Worm (Caenorhabditis elegans) whole organism, mixed stage, embryonic: ENCODE measurements around the gene Y71H2B.4.

Source experiments
- M03D4.4 ChIP-seq: sonication (generic microtip); optimal IDR thresholded peaks from 2 replicates; lab custom pipeline; 2017; ENCODE audit warnings: mild to moderate bottlenecking, missing genetic modification characterization, missing compliant biosample characterization
- bed-3 ChIP-seq: fragments of 200-800 bp; sonication (Bioruptor generic); optimal IDR thresholded peaks from 3 replicates; lab custom pipeline; 2018; ENCODE audit warnings: mild to moderate bottlenecking, missing genetic modification characterization, moderate library complexity, missing compliant biosample characterization
- blmp-1 ChIP-seq: fragments of 150-350 bp; optimal IDR thresholded peaks from 2 replicates; lab custom pipeline; 2014; ENCODE audit warnings: missing biosample characterization, missing genetic modification characterization
- ceh-39 ChIP-seq: fragments of 150-350 bp; optimal IDR thresholded peaks from 2 replicates; lab custom pipeline; 2014; ENCODE audit warnings: missing biosample characterization, missing genetic modification characterization
- ceh-43 ChIP-seq: fragments of 200-800 bp; sonication (Bioruptor generic); optimal IDR thresholded peaks from 2 replicates; lab custom pipeline; 2018; ENCODE audit warnings: mild to moderate bottlenecking, missing genetic modification characterization, moderate library complexity, missing compliant biosample characterization
- ceh-83 ChIP-seq: fragments of 200-800 bp; sonication (Bioruptor generic); optimal IDR thresholded peaks from 2 replicates; lab custom pipeline; 2018; ENCODE audit warnings: mild to moderate bottlenecking, missing genetic modification characterization, missing compliant biosample characterization
- ces-1 ChIP-seq: fragments of 150-350 bp; optimal IDR thresholded peaks from 2 replicates; lab custom pipeline; 2014; ENCODE audit warnings: missing biosample characterization, missing genetic modification reagents, missing genetic modification characterization
- cnd-1 ChIP-seq: fragments of 200-800 bp; sonication (Bioruptor generic); optimal IDR thresholded peaks from 2 replicates; lab custom pipeline; 2018; ENCODE audit warnings: mild to moderate bottlenecking, missing genetic modification characterization, missing compliant biosample characterization
- drap-1 ChIP-seq: fragments of 200-800 bp; sonication (Bioruptor generic); optimal IDR thresholded peaks from 3 replicates; lab custom pipeline; 2018; ENCODE audit warnings: mild to moderate bottlenecking, missing genetic modification characterization, missing compliant biosample characterization
- elt-1 ChIP-seq: sonication (generic microtip); optimal IDR thresholded peaks from 2 replicates; lab custom pipeline; 2017; ENCODE audit warnings: missing genetic modification characterization, mild to moderate bottlenecking, missing compliant biosample characterization, antibody characterized with exemption, moderate library complexity, borderline replicate concordance; ENCODE audit not compliant: insufficient read depth
- elt-3 ChIP-seq: fragments of 150-350 bp; optimal IDR thresholded peaks from 2 replicates; lab custom pipeline; 2014; ENCODE audit warnings: missing biosample characterization, missing genetic modification characterization
- flh-1 ChIP-seq: fragments of 200-800 bp; sonication (Bioruptor generic); optimal IDR thresholded peaks from 2 replicates; lab custom pipeline; 2018; ENCODE audit warnings: mild to moderate bottlenecking, missing genetic modification characterization, moderate library complexity, missing compliant biosample characterization
- ham-2 ChIP-seq: fragments of 200-800 bp; sonication (Bioruptor generic); optimal IDR thresholded peaks from 2 replicates; lab custom pipeline; 2018; ENCODE audit warnings: mild to moderate bottlenecking, missing genetic modification characterization, missing compliant biosample characterization
- hlh-1 ChIP-seq: fragments of 150-350 bp; optimal IDR thresholded peaks from 2 replicates; lab custom pipeline; 2014; ENCODE audit warnings: missing biosample characterization, missing genetic modification reagents, missing genetic modification characterization
- lin-13 ChIP-seq: fragments of 150-350 bp; optimal IDR thresholded peaks from 2 replicates; lab custom pipeline; 2014; ENCODE audit warnings: missing biosample characterization, missing genetic modification characterization
- lin-32 ChIP-seq: fragments of 200-800 bp; sonication (Bioruptor generic); optimal IDR thresholded peaks from 2 replicates; lab custom pipeline; 2018; ENCODE audit warnings: mild to moderate bottlenecking, missing genetic modification characterization, missing compliant biosample characterization
- lsy-2 ChIP-seq: fragments of 150-350 bp; optimal IDR thresholded peaks from 2 replicates; lab custom pipeline; 2014; ENCODE audit warnings: missing biosample characterization, missing genetic modification characterization
- mab-5 ChIP-seq: fragments of 150-350 bp; optimal IDR thresholded peaks from 2 replicates; lab custom pipeline; 2014; ENCODE audit warnings: missing biosample characterization, missing genetic modification characterization
- mep-1 ChIP-seq: fragments of 150-350 bp; optimal IDR thresholded peaks from 2 replicates; lab custom pipeline; 2017; ENCODE audit warnings: missing biosample characterization, missing genetic modification reagents, missing genetic modification characterization, inconsistent platforms
- mls-2 ChIP-seq: sonication (generic microtip); optimal IDR thresholded peaks from 2 replicates; lab custom pipeline; 2016; ENCODE audit warnings: mild to moderate bottlenecking, missing genetic modification characterization, moderate library complexity, missing compliant biosample characterization
- nhr-12 ChIP-seq: fragments of 150-350 bp; optimal IDR thresholded peaks from 2 replicates; lab custom pipeline; 2014; ENCODE audit warnings: missing biosample characterization, missing genetic modification characterization
- nhr-2 ChIP-seq: fragments of 150-350 bp; optimal IDR thresholded peaks from 2 replicates; lab custom pipeline; 2014; ENCODE audit warnings: missing biosample characterization, missing genetic modification characterization
- nhr-237 ChIP-seq: fragments of 150-350 bp; optimal IDR thresholded peaks from 2 replicates; lab custom pipeline; 2014; ENCODE audit warnings: missing biosample characterization, missing genetic modification characterization
- nhr-28 ChIP-seq: fragments of 150-350 bp; optimal IDR thresholded peaks from 2 replicates; lab custom pipeline; 2014; ENCODE audit warnings: missing biosample characterization, missing genetic modification characterization
- nhr-76 ChIP-seq: sonication (generic microtip); optimal IDR thresholded peaks from 2 replicates; lab custom pipeline; 2017; ENCODE audit warnings: missing biosample characterization, missing genetic modification characterization
- pha-4 ChIP-seq: fragments of 150-350 bp; optimal IDR thresholded peaks from 2 replicates; lab custom pipeline; 2018; ENCODE audit warnings: missing biosample characterization, missing genetic modification reagents, missing genetic modification characterization
- sem-2 ChIP-seq: fragments of 200-800 bp; sonication (Bioruptor generic); optimal IDR thresholded peaks from 2 replicates; lab custom pipeline; 2018; ENCODE audit warnings: mild to moderate bottlenecking, missing genetic modification characterization, missing compliant biosample characterization
- snpc-4 ChIP-seq: fragments of 150-350 bp; optimal IDR thresholded peaks from 2 replicates; lab custom pipeline; 2014; ENCODE audit warnings: missing biosample characterization, missing genetic modification characterization
- sptf-1 ChIP-seq: sonication (generic microtip); optimal IDR thresholded peaks from 2 replicates; lab custom pipeline; 2017; ENCODE audit warnings: mild to moderate bottlenecking, missing genetic modification characterization, moderate library complexity, missing compliant biosample characterization
- tbx-8 ChIP-seq: fragments of 200-800 bp; sonication (Bioruptor generic); optimal IDR thresholded peaks from 2 replicates; lab custom pipeline; 2018; ENCODE audit warnings: mild to moderate bottlenecking, missing genetic modification characterization, moderate library complexity, missing compliant biosample characterization
- unc-120 ChIP-seq: sonication (generic microtip); optimal IDR thresholded peaks from 2 replicates; lab custom pipeline; 2017; ENCODE audit warnings: missing genetic modification characterization, missing compliant biosample characterization; ENCODE audit not compliant: poor library complexity, severe bottlenecking
- unc-39 ChIP-seq: fragments of 150-350 bp; optimal IDR thresholded peaks from 2 replicates; lab custom pipeline; 2014; ENCODE audit warnings: missing biosample characterization, missing genetic modification characterization
- unc-62 ChIP-seq: fragments of 150-350 bp; optimal IDR thresholded peaks from 2 replicates; lab custom pipeline; 2014; ENCODE audit warnings: missing biosample characterization, missing genetic modification reagents, missing genetic modification characterization
- zip-8 ChIP-seq: fragments of 150-350 bp; optimal IDR thresholded peaks from 2 replicates; lab custom pipeline; 2014; ENCODE audit warnings: missing biosample characterization, missing genetic modification characterization
- ztf-11 ChIP-seq: fragments of 150-350 bp; optimal IDR thresholded peaks from 2 replicates; lab custom pipeline; 2014; ENCODE audit warnings: missing biosample characterization, missing genetic modification characterization

The Y71H2B.4 gene

DNA sequence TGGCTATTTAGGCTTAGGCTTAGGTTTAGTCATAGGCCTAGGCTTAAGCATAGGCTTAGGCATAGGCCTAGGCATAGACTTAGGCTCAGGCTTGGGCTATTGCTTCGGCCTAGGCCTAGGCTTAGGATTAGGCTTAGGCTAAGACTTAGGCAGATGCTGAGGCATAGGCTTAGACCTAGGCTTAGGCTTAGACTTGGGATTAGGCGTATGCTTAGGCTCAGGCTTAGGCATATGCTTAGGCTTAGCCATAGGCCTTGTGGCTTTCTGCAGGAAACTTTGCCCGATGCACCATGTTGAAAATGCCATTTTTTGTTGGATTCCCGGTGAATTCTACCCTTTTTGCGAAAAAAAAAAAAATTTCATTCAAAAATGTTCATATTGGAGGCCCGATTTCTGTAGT lies 40.8 kb upstream of the Y71H2B.4 start:
- TF ChIP-seq unc-39 (tag; lab: Kevin White, UChicago): no peak
- TF ChIP-seq mls-2: no peak
- no peak for TF ChIP-seq mep-1 (tag; lab: Kevin White, UChicago)
- no peak for TF ChIP-seq mab-5 (tag; lab: Kevin White, UChicago)
- TF ChIP-seq nhr-12: no peak
- TF ChIP-seq lsy-2: no peak
- no peak for TF ChIP-seq nhr-76 (tag; lab: Kevin White, UChicago)
- no peak for TF ChIP-seq ztf-11 (tag; lab: Kevin White, UChicago)
- no peak for TF ChIP-seq elt-1

DNA sequence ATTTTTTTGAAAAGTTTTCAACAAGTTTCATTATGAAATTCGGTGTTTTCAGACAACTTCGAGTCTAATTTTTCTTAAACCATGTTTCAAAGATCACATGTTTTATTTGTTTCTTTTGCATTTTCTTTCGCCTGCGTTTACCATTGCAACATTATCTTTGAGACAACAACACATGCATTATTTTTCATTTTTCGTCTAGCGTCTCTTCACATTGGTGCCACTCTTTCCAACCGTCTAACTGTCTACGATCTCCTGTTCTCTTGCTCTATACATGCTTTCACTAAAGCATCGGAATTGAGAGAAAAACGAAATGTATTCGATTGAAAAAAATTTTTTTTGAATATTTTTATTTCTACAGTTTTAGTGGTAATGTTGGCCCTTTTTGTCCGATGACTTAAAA lies 40.2 kb upstream of the Y71H2B.4 start:
- no peak for TF ChIP-seq lin-32 (GFP tag; lab: Kevin White, UChicago)
- TF ChIP-seq sptf-1 (tag; lab: Kevin White, UChicago): no peak
- no peak for TF ChIP-seq pha-4 (tag; lab: Kevin White, UChicago)
- TF ChIP-seq unc-62 (GFP tag; lab: Kevin White, UChicago): no peak
- peak; percentile 55 for TF ChIP-seq ces-1 (GFP tag; lab: Kevin White, UChicago)
- TF ChIP-seq mep-1 (tag; lab: Kevin White, UChicago): peak; percentile 5
- no peak for TF ChIP-seq ham-2
- no peak for TF ChIP-seq snpc-4
- no peak for TF ChIP-seq ceh-83 (GFP tag; lab: Kevin White, UChicago)
- no peak for TF ChIP-seq nhr-76 (tag; lab: Kevin White, UChicago)
- TF ChIP-seq unc-39 (tag; lab: Kevin White, UChicago): no peak
- no peak for TF ChIP-seq sem-2 (GFP tag; lab: Kevin White, UChicago)
- TF ChIP-seq blmp-1 (tag; lab: Kevin White, UChicago): no peak
- no peak for TF ChIP-seq nhr-12
- peak; percentile 22 for TF ChIP-seq mab-5 (tag; lab: Kevin White, UChicago)
- no peak for TF ChIP-seq ceh-39
- TF ChIP-seq hlh-1 (tag; lab: Kevin White, UChicago): peak; percentile 46
- TF ChIP-seq ztf-11 (tag; lab: Kevin White, UChicago): no peak
- no peak for TF ChIP-seq flh-1 (GFP tag; lab: Kevin White, UChicago)
- TF ChIP-seq zip-8 (tag; lab: Kevin White, UChicago): no peak

DNA sequence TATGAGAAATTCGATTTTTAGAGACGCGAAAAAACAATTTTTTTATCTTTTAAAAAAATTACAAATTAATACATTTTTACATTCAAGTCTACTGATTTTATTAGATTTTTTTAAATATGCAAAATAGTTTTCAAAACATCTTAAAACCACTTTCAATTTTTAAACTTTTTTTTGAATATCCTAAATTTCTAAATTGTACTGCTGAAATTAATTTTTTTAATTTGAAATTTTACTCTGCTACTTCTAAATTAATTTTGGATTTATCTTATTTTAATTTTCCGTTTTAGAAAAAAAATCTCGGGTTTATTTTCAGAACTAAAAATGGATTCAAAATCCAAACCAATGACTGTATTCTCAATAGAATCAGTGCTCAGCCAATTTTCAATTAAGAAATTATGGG lies 39.8 kb upstream of the Y71H2B.4 start, which contains the start of gene Y71H2B.8:
Gene Y71H2B.8 (plus strand): TSS at position 301 of the 400 bp plus-strand sequence.
- TF ChIP-seq bed-3 (GFP tag; lab: Kevin White, UChicago) (no peak), drap-1 (GFP tag; lab: Kevin White, UChicago) (no peak), unc-62 (GFP tag; lab: Kevin White, UChicago) (no peak), ceh-43 (no peak), lsy-2 (no peak), sem-2 (GFP tag; lab: Kevin White, UChicago) (no peak), nhr-12 (no peak), flh-1 (GFP tag; lab: Kevin White, UChicago) (no peak)

DNA sequence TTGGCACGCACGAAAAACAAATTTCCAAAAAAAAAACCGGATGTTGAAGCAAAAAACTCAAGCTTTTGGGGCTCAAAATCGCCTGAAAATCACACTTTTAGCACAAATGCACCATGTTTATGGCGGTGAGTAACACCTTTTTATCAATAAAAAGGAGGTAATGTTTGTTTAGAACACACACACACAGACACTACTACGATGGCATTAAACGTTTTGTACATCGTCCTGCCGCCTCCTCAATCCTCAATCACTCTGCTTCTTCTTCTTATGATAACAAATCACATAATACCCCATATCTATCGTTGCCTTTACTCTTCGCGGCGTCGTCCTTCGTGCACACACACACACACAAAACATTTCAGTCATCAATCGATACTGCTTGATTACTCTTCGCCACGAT lies 32.6 kb upstream of the Y71H2B.4 start, which contains the start of gene gpa-17:
Gene gpa-17 (plus strand): TSS at position 363 of the 400 bp plus-strand sequence.
- TF ChIP-seq bed-3 (GFP tag; lab: Kevin White, UChicago): no peak
- no peak for TF ChIP-seq nhr-237 (tag; lab: Kevin White, UChicago)
- TF ChIP-seq mab-5 (tag; lab: Kevin White, UChicago): no peak
- TF ChIP-seq blmp-1 (tag; lab: Kevin White, UChicago): no peak
- no peak for TF ChIP-seq zip-8 (tag; lab: Kevin White, UChicago)
- no peak for TF ChIP-seq unc-62 (GFP tag; lab: Kevin White, UChicago)
- no peak for TF ChIP-seq lin-13 (tag; lab: Kevin White, UChicago)
- TF ChIP-seq, all 35 proteins: peak for 0

DNA sequence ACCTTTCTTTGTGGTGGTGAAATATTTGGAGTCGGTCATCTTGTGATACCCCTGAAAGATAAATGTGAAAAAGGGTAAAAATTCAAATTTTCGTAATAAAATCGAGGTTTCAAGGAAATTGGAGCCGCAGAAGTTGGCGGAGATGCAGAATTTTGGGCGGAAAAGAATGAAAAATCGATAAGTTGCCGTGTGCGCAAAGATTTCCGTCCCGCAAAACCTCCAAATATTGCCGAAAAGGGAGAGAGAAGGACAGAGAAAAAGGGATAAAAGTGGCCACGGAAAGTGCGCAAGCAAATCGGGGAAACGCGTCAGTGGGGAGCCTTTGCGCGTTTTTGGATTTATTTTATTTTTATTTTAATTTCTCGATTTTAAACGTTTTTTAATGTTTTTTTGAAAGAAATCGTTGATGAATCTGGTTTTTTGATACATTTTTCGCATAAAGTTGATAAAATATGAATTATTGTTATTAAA lies 21.7 kb upstream of the Y71H2B.4 start, which contains the start of gene apb-1:
Gene apb-1 (minus strand): TSS at position 51 of the 471 bp plus-strand sequence.
- TF ChIP-seq cnd-1 (tag; lab: Kevin White, UChicago) (peak; percentile 56), ham-2 (no peak), pha-4 (tag; lab: Kevin White, UChicago) (peak; percentile 91), lin-13 (tag; lab: Kevin White, UChicago) (peak; percentile 93), mls-2 (peak; percentile 78), unc-39 (tag; lab: Kevin White, UChicago) (no peak), ceh-39 (peak; percentile 66), ceh-43 (no peak), ceh-83 (GFP tag; lab: Kevin White, UChicago) (no peak), tbx-8 (GFP tag; lab: Kevin White, UChicago) (no peak), sem-2 (GFP tag; lab: Kevin White, UChicago) (no peak), zip-8 (tag; lab: Kevin White, UChicago) (no peak), snpc-4 (no peak), drap-1 (GFP tag; lab: Kevin White, UChicago) (no peak), nhr-237 (tag; lab: Kevin White, UChicago) (peak; percentile 73), flh-1 (GFP tag; lab: Kevin White, UChicago) (no peak), M03D4.4 (tag; lab: Kevin White, UChicago) (peak; percentile 58), unc-62 (GFP tag; lab: Kevin White, UChicago) (peak; percentile 32), nhr-76 (tag; lab: Kevin White, UChicago) (no peak), nhr-28 (tag; lab: Kevin White, UChicago) (no peak), sptf-1 (tag; lab: Kevin White, UChicago) (peak; percentile 90), elt-1 (no peak), bed-3 (GFP tag; lab: Kevin White, UChicago) (peak; percentile 3), hlh-1 (tag; lab: Kevin White, UChicago) (peak; percentile 10), mab-5 (tag; lab: Kevin White, UChicago) (peak; percentile 64), ces-1 (GFP tag; lab: Kevin White, UChicago) (peak; percentile 89), lin-32 (GFP tag; lab: Kevin White, UChicago) (peak; percentile 5), nhr-2 (no peak), lsy-2 (peak; percentile 87), mep-1 (tag; lab: Kevin White, UChicago) (peak; percentile 87), elt-3 (tag; lab: Kevin White, UChicago) (no peak), ztf-11 (tag; lab: Kevin White, UChicago) (peak; percentile 51), nhr-12 (no peak), blmp-1 (tag; lab: Kevin White, UChicago) (no peak), unc-120 (tag; lab: Kevin White, UChicago) (peak; percentile 94)
